Fruit fly (Drosophila melanogaster) whole organism, embryonic: Measurements from ENCODE around the gene LysRS.
A peak's percentile ranks its signal among the peaks of the same experiment; 100 is the strongest.

Experiments used
- C15 ChIP-seq: fragments of 200-800 bp; sonication (Bioruptor generic); IDR thresholded peaks from 3 replicates; pipeline ENCODE4 v1.3.6; 2022; ENCODE audit warnings: missing biosample characterization, missing genetic modification characterization
- CG10431 ChIP-seq: fragments of 200-800 bp; sonication (Bioruptor generic); optimal IDR thresholded peaks from 3 replicates; lab custom pipeline; 2018; ENCODE audit warnings: missing biosample characterization, mild to moderate bottlenecking, missing genetic modification characterization
- CG11093 ChIP-seq: fragments of 200-800 bp; sonication (Bioruptor generic); IDR thresholded peaks from 3 replicates; pipeline ENCODE4 v1.3.6; 2022; ENCODE audit warnings: missing biosample characterization, missing genetic modification characterization
- CG12769 ChIP-seq: fragments of 200-800 bp; sonication (Bioruptor generic); optimal IDR thresholded peaks from 2 replicates; lab custom pipeline; 2019; ENCODE audit warnings: missing biosample characterization, mild to moderate bottlenecking, missing genetic modification characterization, moderate library complexity
- CG13894 ChIP-seq: fragments of 200-800 bp; sonication (Bioruptor generic); optimal IDR thresholded peaks from 3 replicates; lab custom pipeline; 2018; ENCODE audit warnings: missing biosample characterization, mild to moderate bottlenecking, missing genetic modification characterization, moderate library complexity
- CG1529 ChIP-seq: fragments of 200-800 bp; sonication (Bioruptor generic); optimal IDR thresholded peaks from 3 replicates; lab custom pipeline; 2018; ENCODE audit warnings: missing biosample characterization, missing genetic modification characterization
- CG17328 ChIP-seq: fragments of 200-800 bp; sonication (Bioruptor generic); IDR thresholded peaks from 2 replicates; pipeline ENCODE4 v1.3.6; 2022; ENCODE audit warnings: missing biosample characterization, missing genetic modification characterization
- CG18619 ChIP-seq: fragments of 200-800 bp; sonication (Bioruptor generic); optimal IDR thresholded peaks from 3 replicates; lab custom pipeline; 2017; ENCODE audit warnings: missing biosample characterization, mild to moderate bottlenecking, missing genetic modification characterization
- CG31388 ChIP-seq: fragments of 200-800 bp; sonication (Bioruptor generic); optimal IDR thresholded peaks from 2 replicates; lab custom pipeline; 2016; ENCODE audit warnings: missing biosample characterization, missing genetic modification characterization
- CG3281 ChIP-seq: fragments of 200-800 bp; sonication (Bioruptor generic); optimal IDR thresholded peaks from 3 replicates; lab custom pipeline; 2017; ENCODE audit warnings: missing biosample characterization, mild to moderate bottlenecking, missing genetic modification characterization
- CG34376 ChIP-seq: fragments of 200-800 bp; sonication (Bioruptor generic); optimal IDR thresholded peaks from 2 replicates; lab custom pipeline; 2018; ENCODE audit warnings: missing biosample characterization, mild to moderate bottlenecking, missing genetic modification characterization
- CG3726 ChIP-seq: fragments of 200-800 bp; sonication (Bioruptor generic); IDR thresholded peaks from 3 replicates; pipeline ENCODE4, ENCODE4 v1.3.6; 2022; ENCODE audit warnings: missing biosample characterization, missing genetic modification characterization
- CG4282 ChIP-seq: fragments of 200-800 bp; sonication (Bioruptor generic); optimal IDR thresholded peaks from 2 replicates; lab custom pipeline; 2016; ENCODE audit warnings: missing biosample characterization, missing genetic modification characterization
- CG7786 ChIP-seq: fragments of 200-800 bp; sonication (Bioruptor generic); optimal IDR thresholded peaks from 2 replicates; lab custom pipeline; 2016; ENCODE audit warnings: missing biosample characterization, missing genetic modification characterization
- CG8290 ChIP-seq, 3 experiments: fragments of 200-800 bp; sonication (Bioruptor generic); optimal IDR thresholded peaks; 2 replicates each; lab custom pipeline; 2016 to 2019; ENCODE audit warnings: missing biosample characterization in 3 of 3, missing genetic modification characterization in 3 of 3, mild to moderate bottlenecking in 2 of 3, moderate library complexity in 1 of 3
- CG9876 ChIP-seq: fragments of 200-800 bp; sonication (Bioruptor generic); optimal IDR thresholded peaks from 2 replicates; lab custom pipeline; 2016; ENCODE audit warnings: missing biosample characterization, missing genetic modification characterization
- Dek ChIP-seq: fragments of 200-800 bp; sonication (Bioruptor generic); optimal IDR thresholded peaks from 3 replicates; lab custom pipeline; 2019; ENCODE audit warnings: missing biosample characterization, mild to moderate bottlenecking, missing genetic modification characterization, moderate library complexity
- Dll ChIP-seq: fragments of 200-800 bp; sonication (Bioruptor generic); IDR thresholded peaks from 4 replicates; pipeline ENCODE4 v1.3.6; 2022; ENCODE audit warnings: missing biosample characterization, missing genetic modification characterization; ENCODE audit not compliant: partially characterized antibody
- Hsf ChIP-seq: fragments of 200-800 bp; sonication (Bioruptor generic); optimal IDR thresholded peaks from 3 replicates; lab custom pipeline; 2016; ENCODE audit warnings: missing biosample characterization, missing genetic modification characterization
- Lim3 ChIP-seq: fragments of 200-800 bp; sonication (Bioruptor generic); IDR thresholded peaks from 2 replicates; pipeline ENCODE4 v1.3.6; 2022; ENCODE audit warnings: missing biosample characterization, missing genetic modification characterization
- Myb ChIP-seq: fragments of 200-800 bp; sonication (Bioruptor generic); optimal IDR thresholded peaks from 2 replicates; lab custom pipeline; 2016; ENCODE audit warnings: missing biosample characterization, missing genetic modification characterization
- Nf-YB ChIP-seq: fragments of 200-800 bp; sonication (Bioruptor generic); optimal IDR thresholded peaks from 3 replicates; lab custom pipeline; 2019; ENCODE audit warnings: missing biosample characterization, mild to moderate bottlenecking, missing genetic modification characterization, moderate library complexity
- abd-A ChIP-seq: fragments of 200-800 bp; sonication (Bioruptor generic); optimal IDR thresholded peaks from 3 replicates; lab custom pipeline; 2019; ENCODE audit warnings: missing biosample characterization, mild to moderate bottlenecking, missing genetic modification characterization, moderate library complexity
- bigmax ChIP-seq: fragments of 200-800 bp; sonication (Bioruptor generic); optimal IDR thresholded peaks from 2 replicates; lab custom pipeline; 2018; ENCODE audit warnings: missing biosample characterization, mild to moderate bottlenecking, missing genetic modification characterization
- bsh ChIP-seq, 2 experiments: fragments of 200-800 bp; sonication (Bioruptor generic); optimal IDR thresholded peaks; 2 replicates each; lab custom pipeline; 2017 to 2018; ENCODE audit warnings: mild to moderate bottlenecking in 2 of 2, missing biosample characterization in 2 of 2, missing genetic modification characterization in 2 of 2, moderate library complexity in 1 of 2
- cad ChIP-seq: fragments of >200 bp; optimal IDR thresholded peaks from 2 replicates; lab custom pipeline; 2017; ENCODE audit warnings: missing biosample characterization, missing genetic modification characterization
- cg ChIP-seq: fragments of 200-800 bp; sonication (Bioruptor generic); optimal IDR thresholded peaks from 3 replicates; lab custom pipeline; 2019; ENCODE audit warnings: missing biosample characterization, mild to moderate bottlenecking, missing genetic modification characterization, moderate library complexity
- crp ChIP-seq, 2 experiments: fragments of 200-800 bp; sonication (Bioruptor generic); optimal IDR thresholded peaks; 2 replicates in 1 of 2; 3 replicates in 1 of 2; lab custom pipeline; 2017; ENCODE audit warnings: missing biosample characterization in 2 of 2, missing genetic modification characterization in 2 of 2, mild to moderate bottlenecking in 1 of 2, moderate library complexity in 1 of 2
- dmrt11E ChIP-seq: fragments of 200-800 bp; sonication (Bioruptor generic); optimal IDR thresholded peaks from 3 replicates; lab custom pipeline; 2018; ENCODE audit warnings: missing biosample characterization, mild to moderate bottlenecking, missing genetic modification characterization, moderate library complexity
- fd102C ChIP-seq: fragments of 200-800 bp; sonication (Bioruptor generic); optimal IDR thresholded peaks from 2 replicates; lab custom pipeline; 2018; ENCODE audit warnings: missing biosample characterization, mild to moderate bottlenecking, missing genetic modification characterization, moderate library complexity
- gsb-n ChIP-seq: fragments of 200-800 bp; sonication (Bioruptor generic); optimal IDR thresholded peaks from 3 replicates; lab custom pipeline; 2018; ENCODE audit warnings: missing biosample characterization, mild to moderate bottlenecking, missing genetic modification characterization
- ham ChIP-seq: fragments of 200-800 bp; sonication (Bioruptor generic); IDR thresholded peaks from 2 replicates; pipeline ENCODE4 v1.3.6; 2022; ENCODE audit warnings: missing biosample characterization, missing genetic modification characterization
- nmo ChIP-seq: fragments of 200-800 bp; sonication (Bioruptor generic); optimal IDR thresholded peaks from 2 replicates; lab custom pipeline; 2018; ENCODE audit warnings: missing biosample characterization, mild to moderate bottlenecking, missing genetic modification characterization, moderate library complexity
- p53 ChIP-seq: fragments of 200-800 bp; sonication (Bioruptor generic); optimal IDR thresholded peaks from 2 replicates; lab custom pipeline; 2016; ENCODE audit warnings: missing biosample characterization, missing genetic modification characterization
- pan ChIP-seq, 4 experiments: fragments of >200 bp in 3 of 4; fragments of 200-800 bp in 1 of 4; sonication (Bioruptor generic) in 1 of 4; optimal IDR thresholded peaks in 3 of 4; IDR thresholded peaks in 1 of 4; 2 replicates each; pipeline versions ENCODE4 v1.3.6 to Lab custom; 2017 to 2022; ENCODE audit warnings: missing biosample characterization in 2 of 4, missing genetic modification characterization in 2 of 4, mixed read lengths in 1 of 4
- phol ChIP-seq: fragments of 200-800 bp; sonication (Bioruptor generic); optimal IDR thresholded peaks from 3 replicates; lab custom pipeline; 2018; ENCODE audit warnings: missing biosample characterization, mild to moderate bottlenecking, missing genetic modification characterization, moderate library complexity
- prd ChIP-seq, 3 experiments: fragments of >200 bp in 2 of 3; fragments of 200-800 bp in 1 of 3; sonication (Bioruptor generic) in 1 of 3; optimal IDR thresholded peaks in 2 of 3; IDR thresholded peaks in 1 of 3; 2 replicates in 2 of 3; 3 replicates in 1 of 3; pipeline versions ENCODE4 v1.3.6 to Lab custom; 2017 to 2022; ENCODE audit warnings: missing biosample characterization in 1 of 3, missing genetic modification characterization in 1 of 3
- pum ChIP-seq: fragments of 200-800 bp; sonication (Bioruptor generic); optimal IDR thresholded peaks from 2 replicates; lab custom pipeline; 2016; ENCODE audit warnings: missing biosample characterization, missing genetic modification characterization
- pzg ChIP-seq: fragments of 200-800 bp; sonication (Bioruptor generic); optimal IDR thresholded peaks from 3 replicates; lab custom pipeline; 2018; ENCODE audit warnings: missing biosample characterization, mild to moderate bottlenecking, missing genetic modification characterization, moderate library complexity
- repo ChIP-seq: fragments of 200-800 bp; sonication (Bioruptor generic); optimal IDR thresholded peaks from 2 replicates; lab custom pipeline; 2016; ENCODE audit warnings: missing biosample characterization, missing genetic modification characterization
- run ChIP-seq: fragments of 200-800 bp; sonication (Bioruptor generic); optimal IDR thresholded peaks from 3 replicates; lab custom pipeline; 2018; ENCODE audit warnings: missing biosample characterization, mild to moderate bottlenecking, missing genetic modification characterization
- ssp ChIP-seq: fragments of 200-800 bp; sonication (Bioruptor generic); IDR thresholded peaks from 2 replicates; pipeline ENCODE4 v1.3.6; 2022; ENCODE audit warnings: missing biosample characterization, missing genetic modification characterization
- stwl ChIP-seq: fragments of 200-800 bp; sonication (Bioruptor generic); optimal IDR thresholded peaks from 3 replicates; lab custom pipeline; 2018; ENCODE audit warnings: missing biosample characterization, mild to moderate bottlenecking, missing genetic modification characterization, moderate library complexity
- tgo ChIP-seq: fragments of 200-800 bp; sonication (Bioruptor generic); IDR thresholded peaks from 3 replicates; pipeline ENCODE4 v1.3.6; 2022; ENCODE audit warnings: missing biosample characterization, missing genetic modification characterization
- tll ChIP-seq, 2 experiments: fragments of 200-800 bp in 1 of 2; fragments of >200 bp in 1 of 2; sonication (Bioruptor generic) in 1 of 2; optimal IDR thresholded peaks; 2 replicates each; lab custom pipeline; 2017 to 2019; ENCODE audit warnings: missing biosample characterization in 2 of 2, missing genetic modification characterization in 2 of 2, mild to moderate bottlenecking in 1 of 2, moderate library complexity in 1 of 2
- tna ChIP-seq: fragments of 200-800 bp; sonication (Bioruptor generic); IDR thresholded peaks from 2 replicates; pipeline ENCODE4 v1.3.6; 2022; ENCODE audit warnings: missing biosample characterization, missing genetic modification characterization; ENCODE audit not compliant: partially characterized antibody
- yki ChIP-seq: fragments of >200 bp; optimal IDR thresholded peaks from 3 replicates; lab custom pipeline; 2018
- zfh1 ChIP-seq: fragments of 200-800 bp; sonication (Bioruptor generic); IDR thresholded peaks from 3 replicates; pipeline ENCODE4 v1.3.6; 2022; ENCODE audit warnings: missing biosample characterization, missing genetic modification characterization

Gene LysRS

DNA sequence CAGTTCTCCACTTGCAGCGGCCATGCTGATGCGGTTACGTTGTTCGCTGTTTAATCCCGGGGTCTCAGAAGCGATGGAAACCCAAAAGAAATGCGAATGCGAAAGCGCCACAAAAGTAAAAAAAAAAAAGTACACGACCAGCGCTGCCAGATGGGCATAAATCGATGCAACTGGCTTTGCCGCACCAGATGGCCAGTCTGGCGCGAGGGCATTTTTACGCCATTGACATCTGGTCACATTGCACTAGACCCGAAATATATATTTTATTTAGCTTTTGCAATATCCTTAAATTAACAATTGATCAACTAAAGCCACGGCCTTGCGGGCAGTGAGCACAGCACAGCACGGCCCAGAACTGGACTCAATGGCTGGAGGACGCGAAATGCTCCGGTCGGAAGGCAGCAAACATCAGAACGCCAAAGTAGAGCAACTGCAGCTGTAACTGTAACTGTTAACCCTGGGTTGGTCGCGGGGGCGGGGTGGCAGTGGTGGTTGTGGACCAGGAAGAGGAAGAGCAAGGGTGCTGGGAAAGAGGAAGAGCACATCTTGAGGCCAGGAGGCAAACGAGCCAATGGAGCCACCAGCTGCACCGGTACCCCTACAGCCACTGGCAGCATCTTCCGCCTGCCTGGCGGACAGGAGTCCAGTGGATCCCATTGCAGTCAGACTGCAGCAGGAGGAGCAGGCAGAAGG, at the start of gene LysRS, which contains the start of gene Hecw (continued):
- TF ChIP-seq tll (GFP tag; optimal IDR thresholded peaks at IDR 0.05; lab: Kevin White, UChicago) (no peak), CG1529 (GFP tag; lab: Kevin White, UChicago) (no peak), pan (optimal IDR thresholded peaks at IDR 0.05; lab: Kevin White, UChicago) (no peak), pan (GFP tag; optimal IDR thresholded peaks at IDR 0.05 in 1 of 2, IDR thresholded peaks at IDR 0.05 in 1 of 2) (no peak), Hsf (GFP tag; lab: Kevin White, UChicago) (no peak), Dek (tag; lab: Kevin White, UChicago) (no peak), CG3281 (no peak), p53 (GFP tag; lab: Kevin White, UChicago) (no peak), CG9876 (no peak), Lim3 (no peak), CG3726 (GFP tag; lab: Robert Waterston, UW) (no peak), CG17328 (GFP tag; lab: Robert Waterston, UW) (no peak), crp (GFP tag; optimal IDR thresholded peaks at IDR 0.05; lab: Kevin White, UChicago) (peak in 1 of 2 experiments; percentile 42), CG8290 (GFP tag; optimal IDR thresholded peaks at IDR 0.05; lab: Kevin White, UChicago) (peak; percentile 27), CG8290 (tag; optimal IDR thresholded peaks at IDR 0.05; lab: Kevin White, UChicago) (no peak), tna (no peak), CG31388 (GFP tag; lab: Kevin White, UChicago) (no peak), cg (GFP tag; lab: Kevin White, UChicago) (no peak), CG18619 (no peak), Myb (GFP tag; lab: Kevin White, UChicago) (peak; percentile 58), yki (lab: Kevin White, UChicago) (no peak), stwl (peak; percentile 48), Dll (GFP tag; lab: Robert Waterston, UW) (no peak; the same call in 3 of the 4 replicates), CG7786 (GFP tag; lab: Kevin White, UChicago) (no peak), gsb-n (tag; lab: Kevin White, UChicago) (no peak), nmo (GFP tag; lab: Kevin White, UChicago) (peak; percentile 25), CG10431 (peak; percentile 14), ham (GFP tag; lab: Robert Waterston, UW) (no peak), Nf-YB (no peak), abd-A (tag; lab: Kevin White, UChicago) (no peak), zfh1 (GFP tag; lab: Robert Waterston, UW) (no peak), CG13894 (tag; lab: Kevin White, UChicago) (no peak), CG12769 (tag; lab: Kevin White, UChicago) (no peak), C15 (no peak), tgo (GFP tag; lab: Robert Waterston, UW) (no peak), CG11093 (no peak), prd (optimal IDR thresholded peaks at IDR 0.05; lab: Kevin White, UChicago) (no peak), prd (GFP tag; IDR thresholded peaks at IDR 0.05; lab: Robert Waterston, UW) (no peak), CG4282 (GFP tag; lab: Kevin White, UChicago) (peak; percentile 12), pzg (peak; percentile 74), ssp (GFP tag; lab: Robert Waterston, UW) (no peak), bigmax (GFP tag; lab: Kevin White, UChicago) (peak; percentile 97), repo (GFP tag; lab: Kevin White, UChicago) (no peak), run (tag; lab: Kevin White, UChicago) (no peak), phol (tag; lab: Kevin White, UChicago) (peak; percentile 36), dmrt11E (tag; lab: Kevin White, UChicago) (no peak), pum (GFP tag; lab: Kevin White, UChicago) (no peak), CG34376 (GFP tag; lab: Kevin White, UChicago) (no peak), cad (GFP tag; lab: Kevin White, UChicago) (no peak), fd102C (GFP tag; lab: Kevin White, UChicago) (no peak), bsh (GFP tag; optimal IDR thresholded peaks at IDR 0.05; lab: Kevin White, UChicago) (no peak)
